Worm (Caenorhabditis elegans) whole organism, L2 larva: ENCODE results near the gene his-7.

ENCODE experiments used
- R02D3.7 ChIP-seq: fragments of 150-350 bp; optimal IDR thresholded peaks from 2 replicates; lab custom pipeline; 2014; ENCODE audit warnings: missing biosample characterization, missing genetic modification characterization
- alr-1 ChIP-seq: fragments of 150-350 bp; optimal IDR thresholded peaks from 2 replicates; lab custom pipeline; 2014; ENCODE audit warnings: missing biosample characterization, missing genetic modification characterization
- ceh-82 ChIP-seq: fragments of 150-350 bp; optimal IDR thresholded peaks from 2 replicates; lab custom pipeline; 2014; ENCODE audit warnings: missing biosample characterization, missing genetic modification characterization
- elt-1 ChIP-seq: fragments of 150-350 bp; optimal IDR thresholded peaks from 2 replicates; lab custom pipeline; 2014; ENCODE audit warnings: missing biosample characterization, missing genetic modification characterization
- lin-13 ChIP-seq: fragments of 150-350 bp; optimal IDR thresholded peaks from 2 replicates; lab custom pipeline; 2014; ENCODE audit warnings: missing biosample characterization, missing genetic modification reagents, missing genetic modification characterization
- nhr-10 ChIP-seq: sonication (generic microtip); optimal IDR thresholded peaks from 2 replicates; lab custom pipeline; 2017; ENCODE audit warnings: missing biosample characterization, missing genetic modification characterization
- nhr-12 ChIP-seq: fragments of 150-350 bp; optimal IDR thresholded peaks from 2 replicates; lab custom pipeline; 2014; ENCODE audit warnings: missing biosample characterization, missing genetic modification characterization
- nhr-21 ChIP-seq: fragments of 150-350 bp; optimal IDR thresholded peaks from 2 replicates; lab custom pipeline; 2014; ENCODE audit warnings: missing biosample characterization, missing genetic modification characterization
- nhr-23 ChIP-seq: fragments of 150-350 bp; optimal IDR thresholded peaks from 2 replicates; lab custom pipeline; 2014; ENCODE audit warnings: missing biosample characterization, missing genetic modification reagents, missing genetic modification characterization
- nhr-77 ChIP-seq: fragments of 150-350 bp; optimal IDR thresholded peaks from 2 replicates; lab custom pipeline; 2014; ENCODE audit warnings: missing biosample characterization, missing genetic modification characterization
- skn-1 ChIP-seq: sonication (generic microtip); optimal IDR thresholded peaks from 2 replicates; lab custom pipeline; 2017; ENCODE audit warnings: missing biosample characterization, missing genetic modification characterization
- unc-39 ChIP-seq: fragments of 150-350 bp; optimal IDR thresholded peaks from 2 replicates; lab custom pipeline; 2014; ENCODE audit warnings: missing biosample characterization, missing genetic modification characterization
- unc-62 ChIP-seq: fragments of 150-350 bp; optimal IDR thresholded peaks from 2 replicates; lab custom pipeline; 2014; ENCODE audit warnings: missing biosample characterization, missing genetic modification reagents, missing genetic modification characterization
- zag-1 ChIP-seq: fragments of 150-350 bp; optimal IDR thresholded peaks from 2 replicates; lab custom pipeline; 2014; ENCODE audit warnings: missing biosample characterization, missing genetic modification characterization

- TF ChIP-seq nhr-10 (tag; lab: Kevin White, UChicago) (no peak), ceh-82 (tag; lab: Kevin White, UChicago) (no peak), elt-1 (tag; lab: Kevin White, UChicago) (no peak), unc-62 (GFP tag; lab: Kevin White, UChicago) (no peak), unc-39 (tag; lab: Kevin White, UChicago) (no peak), nhr-12 (no peak), lin-13 (GFP tag; lab: Kevin White, UChicago) (no peak), zag-1 (tag; lab: Kevin White, UChicago) (no peak), nhr-21 (tag; lab: Kevin White, UChicago) (no peak), nhr-77 (tag; lab: Kevin White, UChicago) (no peak), alr-1 (tag; lab: Kevin White, UChicago) (no peak), R02D3.7 (tag; lab: Kevin White, UChicago) (no peak), skn-1 (tag; lab: Kevin White, UChicago) (no peak), nhr-23 (tag; lab: Kevin White, UChicago) (no peak)
These were observed 38.8 kb upstream of the his-7 start, which contains the start of gene pxn-1 for ce11 chrV:8494260-8494939.
